Worm (Caenorhabditis elegans) whole organism, young adult: ENCODE data around the gene T23B5.3.

Source experiments
- D2030.7 ChIP-seq: fragments of 200-800 bp; sonication (Bioruptor generic); IDR thresholded peaks from 2 replicates; pipeline ENCODE4 v1.3.6; 2022; ENCODE audit warnings: missing genetic modification reagents, missing genetic modification characterization, missing compliant biosample characterization
- F37B4.10 ChIP-seq: fragments of 200-800 bp; sonication (Bioruptor generic); IDR thresholded peaks from 2 replicates; pipeline ENCODE4 v1.3.6; 2022; ENCODE audit warnings: missing genetic modification characterization, missing compliant biosample characterization
- F39B2.1 ChIP-seq: fragments of 200-800 bp; sonication (Bioruptor generic); IDR thresholded peaks from 2 replicates; pipeline ENCODE4 v1.3.6; 2022; ENCODE audit warnings: missing genetic modification reagents, missing genetic modification characterization, missing compliant biosample characterization
- F49E8.2 ChIP-seq: sonication (generic microtip); optimal IDR thresholded peaks from 3 replicates; lab custom pipeline; 2017; ENCODE audit warnings: missing genetic modification characterization, mild to moderate bottlenecking, missing compliant biosample characterization, antibody characterized with exemption, moderate library complexity; ENCODE audit not compliant: insufficient read depth
- F55B11.4 ChIP-seq: sonication (generic microtip); optimal IDR thresholded peaks from 2 replicates; lab custom pipeline; 2016; ENCODE audit warnings: missing compliant biosample characterization, missing genetic modification characterization, borderline replicate concordance; ENCODE audit not compliant: insufficient read depth
- Y53G8AR.9 ChIP-seq: fragments of 200-800 bp; sonication (Bioruptor generic); conservative IDR thresholded peaks from 2 replicates; pipeline ENCODE4 v1.3.6; 2022; ENCODE audit warnings: missing genetic modification reagents, missing genetic modification characterization, missing compliant biosample characterization
- Y67H2A.10 ChIP-seq: fragments of 200-800 bp; sonication (Bioruptor generic); conservative IDR thresholded peaks from 2 replicates; pipeline ENCODE4 v1.3.6; 2022; ENCODE audit warnings: missing genetic modification reagents, missing genetic modification characterization, missing compliant biosample characterization
- attf-3 ChIP-seq: fragments of 200-800 bp; sonication (Bioruptor generic); conservative IDR thresholded peaks from 2 replicates; pipeline ENCODE4 v1.3.6; 2022; ENCODE audit warnings: missing genetic modification reagents, missing genetic modification characterization, missing compliant biosample characterization
- cebp-1 ChIP-seq, 2 experiments: fragments of 200-800 bp in 1 of 2; sonication (Bioruptor generic) in 1 of 2; sonication (generic microtip) in 1 of 2; IDR thresholded peaks in 1 of 2; optimal IDR thresholded peaks in 1 of 2; 2 replicates each; pipeline versions ENCODE4 v1.3.6 to Lab custom; 2017 to 2022; ENCODE audit warnings: missing compliant biosample characterization in 2 of 2, missing genetic modification characterization in 2 of 2, mild to moderate bottlenecking in 1 of 2, missing genetic modification reagents in 1 of 2, moderate library complexity in 1 of 2
- ceh-91 ChIP-seq: fragments of 200-800 bp; sonication (Bioruptor generic); IDR thresholded peaks from 2 replicates; pipeline ENCODE4 v1.3.6; 2022; ENCODE audit warnings: missing genetic modification reagents, missing genetic modification characterization, missing compliant biosample characterization
- chd-7 ChIP-seq: sonication (generic microtip); optimal IDR thresholded peaks from 2 replicates; lab custom pipeline; 2016; ENCODE audit warnings: mild to moderate bottlenecking, missing genetic modification characterization, moderate library complexity, missing compliant biosample characterization
- die-1 ChIP-seq: sonication (generic microtip); optimal IDR thresholded peaks from 2 replicates; lab custom pipeline; 2016; ENCODE audit warnings: missing genotype, mild to moderate bottlenecking, missing genetic modification characterization, missing compliant biosample characterization
- ets-4 ChIP-seq: fragments of 200-800 bp; sonication (Bioruptor generic); optimal IDR thresholded peaks from 2 replicates; lab custom pipeline; 2018; ENCODE audit warnings: mild to moderate bottlenecking, missing genetic modification characterization, missing compliant biosample characterization
- him-1 ChIP-seq: sonication (generic microtip); optimal IDR thresholded peaks from 2 replicates; lab custom pipeline; 2016; ENCODE audit warnings: missing genotype, missing genetic modification reagents, missing genetic modification characterization, missing compliant biosample characterization
- hmg-1.2 ChIP-seq: fragments of 200-800 bp; sonication (Bioruptor generic); IDR thresholded peaks from 2 replicates; pipeline ENCODE4 v1.3.6; 2022; ENCODE audit warnings: missing genetic modification reagents, missing genetic modification characterization, missing compliant biosample characterization
- lag-1 ChIP-seq: fragments of 200-800 bp; sonication (Bioruptor generic); IDR thresholded peaks from 2 replicates; pipeline ENCODE4 v1.3.6; 2022; ENCODE audit warnings: missing genetic modification reagents, missing genetic modification characterization, missing compliant biosample characterization
- let-607 ChIP-seq, 2 experiments: fragments of 200-800 bp in 1 of 2; sonication (Bioruptor generic) in 1 of 2; sonication (generic microtip) in 1 of 2; optimal IDR thresholded peaks; 2 replicates each; lab custom pipeline; 2016 to 2018; ENCODE audit warnings: mild to moderate bottlenecking in 2 of 2, missing compliant biosample characterization in 2 of 2, missing genetic modification characterization in 2 of 2, moderate library complexity in 2 of 2, missing genotype in 1 of 2
- lin-26 ChIP-seq: fragments of 200-800 bp; sonication (Bioruptor generic); IDR thresholded peaks from 2 replicates; pipeline ENCODE4 v1.3.6; 2022; ENCODE audit warnings: missing genetic modification reagents, missing genetic modification characterization, missing compliant biosample characterization
- lin-35 ChIP-seq, 3 experiments: fragments of 150-350 bp in 2 of 3; sonication (generic microtip) in 1 of 3; optimal IDR thresholded peaks; 2 replicates each; lab custom pipeline; 2014 to 2018; ENCODE audit warnings: missing biosample characterization in 3 of 3, missing genetic modification characterization in 3 of 3, missing genetic modification reagents in 3 of 3
- lin-54 ChIP-seq: fragments of 200-800 bp; sonication (Bioruptor generic); optimal IDR thresholded peaks from 2 replicates; lab custom pipeline; 2018; ENCODE audit warnings: mild to moderate bottlenecking, missing genetic modification characterization, missing compliant biosample characterization
- lsl-1 ChIP-seq: fragments of 200-800 bp; sonication (Bioruptor generic); optimal IDR thresholded peaks from 2 replicates; lab custom pipeline; 2018; ENCODE audit warnings: mild to moderate bottlenecking, missing genetic modification characterization, moderate library complexity, missing compliant biosample characterization
- lsy-27 ChIP-seq: sonication (generic microtip); optimal IDR thresholded peaks from 2 replicates; lab custom pipeline; 2017; ENCODE audit warnings: missing genetic modification characterization, mild to moderate bottlenecking, missing compliant biosample characterization, antibody characterized with exemption, missing genotype, borderline replicate concordance; ENCODE audit not compliant: insufficient read depth
- madf-6 ChIP-seq: fragments of 200-800 bp; sonication (Bioruptor generic); IDR thresholded peaks from 2 replicates; pipeline ENCODE4 v1.3.6; 2022; ENCODE audit warnings: missing genetic modification reagents, missing genetic modification characterization, missing compliant biosample characterization
- mel-28 ChIP-seq: sonication (generic microtip); optimal IDR thresholded peaks from 2 replicates; lab custom pipeline; 2016; ENCODE audit warnings: borderline replicate concordance, mild to moderate bottlenecking, missing genetic modification characterization, missing compliant biosample characterization
- mxl-1 ChIP-seq: sonication (generic microtip); optimal IDR thresholded peaks from 2 replicates; lab custom pipeline; 2016; ENCODE audit warnings: missing genetic modification characterization, missing compliant biosample characterization
- nhr-80 ChIP-seq: sonication (generic microtip); optimal IDR thresholded peaks from 2 replicates; lab custom pipeline; 2016; ENCODE audit warnings: missing genetic modification characterization, missing compliant biosample characterization
- rcor-1 ChIP-seq: fragments of 200-800 bp; sonication (Bioruptor generic); IDR thresholded peaks from 2 replicates; pipeline ENCODE4 v1.3.6; 2022; ENCODE audit warnings: missing genetic modification reagents, missing genetic modification characterization, missing compliant biosample characterization
- rec-8 ChIP-seq, 2 experiments: sonication (generic microtip); optimal IDR thresholded peaks; 2 replicates each; lab custom pipeline; 2016; ENCODE audit warnings: mild to moderate bottlenecking in 2 of 2, missing genetic modification characterization in 2 of 2, missing genetic modification reagents in 2 of 2, missing genotype in 2 of 2, missing biosample characterization in 1 of 2, missing compliant biosample characterization in 1 of 2, moderate library complexity in 1 of 2
- repo-1 ChIP-seq: sonication (generic microtip); optimal IDR thresholded peaks from 2 replicates; lab custom pipeline; 2017; ENCODE audit warnings: mild to moderate bottlenecking, missing genetic modification characterization, missing compliant biosample characterization
- sdz-38 ChIP-seq: sonication (generic microtip); optimal IDR thresholded peaks from 2 replicates; lab custom pipeline; 2016; ENCODE audit warnings: missing genotype, missing genetic modification characterization, missing compliant biosample characterization
- snpc-1.3 ChIP-seq: sonication (generic microtip); optimal IDR thresholded peaks from 2 replicates; lab custom pipeline; 2017; ENCODE audit warnings: missing genetic modification characterization, mild to moderate bottlenecking, missing compliant biosample characterization, antibody characterized with exemption, moderate library complexity, missing genotype, missing genetic modification reagents; ENCODE audit not compliant: insufficient read depth
- snpc-3.4 ChIP-seq: sonication (generic microtip); optimal IDR thresholded peaks from 2 replicates; lab custom pipeline; 2017; ENCODE audit warnings: missing genetic modification characterization, mild to moderate bottlenecking, missing compliant biosample characterization, antibody characterized with exemption, moderate library complexity, missing genotype, missing genetic modification reagents
- snpc-4 ChIP-seq, 5 experiments: fragments of 150-350 bp in 1 of 5; sonication (generic microtip) in 4 of 5; optimal IDR thresholded peaks; 2 replicates each; lab custom pipeline; 2014 to 2018; ENCODE audit warnings: missing genetic modification characterization in 5 of 5, missing biosample characterization in 3 of 5, antibody characterized with exemption in 2 of 5, mild to moderate bottlenecking in 2 of 5, missing compliant biosample characterization in 2 of 5, missing genotype in 2 of 5, moderate library complexity in 2 of 5, missing genetic modification reagents in 1 of 5
- somi-1 ChIP-seq: fragments of 200-800 bp; sonication (Bioruptor generic); optimal IDR thresholded peaks from 2 replicates; lab custom pipeline; 2018; ENCODE audit warnings: mild to moderate bottlenecking, missing genetic modification characterization, missing compliant biosample characterization
- tbp1 ChIP-seq: fragments of 200-800 bp; sonication (Bioruptor generic); optimal IDR thresholded peaks from 2 replicates; lab custom pipeline; 2018; ENCODE audit warnings: mild to moderate bottlenecking, missing genetic modification characterization, missing compliant biosample characterization
- ztf-18 ChIP-seq: sonication (generic microtip); optimal IDR thresholded peaks from 2 replicates; lab custom pipeline; 2016; ENCODE audit warnings: missing genotype, mild to moderate bottlenecking, missing genetic modification characterization, missing compliant biosample characterization
- ztf-22 ChIP-seq: fragments of 200-800 bp; sonication (Bioruptor generic); optimal IDR thresholded peaks from 2 replicates; lab custom pipeline; 2018; ENCODE audit warnings: mild to moderate bottlenecking, missing genetic modification characterization, moderate library complexity, missing compliant biosample characterization
- ztf-3 ChIP-seq: fragments of 200-800 bp; sonication (Bioruptor generic); optimal IDR thresholded peaks from 2 replicates; lab custom pipeline; 2018; ENCODE audit warnings: mild to moderate bottlenecking, missing genetic modification characterization, missing compliant biosample characterization

T23B5.3 gene

ce11 chrIV:12684826-12685594 lies 3.5 kb upstream of the T23B5.3 start:
- TF ChIP-seq lin-26 (GFP tag; lab: Robert Waterston, UW) (no peak), ztf-18 (no peak), lsl-1 (GFP tag; lab: Kevin White, UChicago) (peak; percentile 80), him-1 (no peak), hmg-1.2 (GFP tag; lab: Robert Waterston, UW) (peak; percentile 23; the same call in 1 of the 2 replicates), D2030.7 (GFP tag; lab: Robert Waterston, UW) (peak; percentile 49; the same call in 1 of the 2 replicates), let-607 (tag; optimal IDR thresholded peaks at IDR 0.05; lab: Kevin White, UChicago) (no peak), ceh-91 (GFP tag; lab: Robert Waterston, UW) (no peak), repo-1 (tag; lab: Kevin White, UChicago) (no peak), tbp1 (GFP tag; lab: Kevin White, UChicago) (peak; percentile 17), snpc-4 (GFP tag; optimal IDR thresholded peaks at IDR 0.05; lab: Kevin White, UChicago) (no peak), snpc-4 (tag; optimal IDR thresholded peaks at IDR 0.05; lab: Kevin White, UChicago) (peak in 2 of 4 experiments; percentile 14 to 31), sdz-38 (tag; lab: Kevin White, UChicago) (no peak), mel-28 (tag; lab: Kevin White, UChicago) (no peak), madf-6 (GFP tag; lab: Robert Waterston, UW) (peak; percentile 51; the same call in 1 of the 2 replicates), lin-54 (GFP tag; lab: Kevin White, UChicago) (peak; percentile 49), rcor-1 (GFP tag; lab: Robert Waterston, UW) (no peak), rec-8 (tag; optimal IDR thresholded peaks at IDR 0.05; lab: Kevin White, UChicago) (no peak), lsy-27 (tag; lab: Kevin White, UChicago) (no peak), die-1 (tag; lab: Kevin White, UChicago) (no peak), ztf-22 (no peak), lin-35 (GFP tag; optimal IDR thresholded peaks at IDR 0.05; lab: Kevin White, UChicago) (no peak), lag-1 (GFP tag; lab: Robert Waterston, UW) (no peak), attf-3 (no peak), Y67H2A.10 (GFP tag; lab: Robert Waterston, UW) (no peak), F39B2.1 (GFP tag; lab: Robert Waterston, UW) (no peak), cebp-1 (GFP tag; IDR thresholded peaks at IDR 0.05; lab: Robert Waterston, UW) (no peak), cebp-1 (tag; optimal IDR thresholded peaks at IDR 0.05; lab: Kevin White, UChicago) (no peak), F49E8.2 (tag; lab: Kevin White, UChicago) (peak; percentile 39), snpc-3.4 (tag; lab: Kevin White, UChicago) (peak; percentile 10), F37B4.10 (GFP tag; lab: Robert Waterston, UW) (no peak), snpc-1.3 (peak; percentile 54), chd-7 (no peak)

- TF ChIP-seq F55B11.4 (tag; lab: Kevin White, UChicago) (no peak), nhr-80 (tag; lab: Kevin White, UChicago) (no peak), repo-1 (tag; lab: Kevin White, UChicago) (no peak), somi-1 (GFP tag; lab: Kevin White, UChicago) (no peak), Y53G8AR.9 (GFP tag; lab: Robert Waterston, UW) (no peak), D2030.7 (GFP tag; lab: Robert Waterston, UW) (no peak), ets-4 (GFP tag; lab: Kevin White, UChicago) (no peak), chd-7 (no peak), ztf-3 (GFP tag; lab: Kevin White, UChicago) (no peak), mxl-1 (no peak), F49E8.2 (tag; lab: Kevin White, UChicago) (no peak), ztf-18 (no peak)
Observed at ce11 chrIV:12685827-12686226, 2.6 kb upstream of the T23B5.3 start.
